Fruit fly (Drosophila melanogaster) whole organism, embryonic: ENCODE results near the gene iav.

ENCODE experiments used
- CG10209 ChIP-seq: fragments of 200-800 bp; sonication (Bioruptor generic); optimal IDR thresholded peaks from 3 replicates; lab custom pipeline; 2017; ENCODE audit warnings: missing biosample characterization, mild to moderate bottlenecking, missing genetic modification characterization, missing genetic modification reagents
- CG10543 ChIP-seq: fragments of 200-800 bp; sonication (Bioruptor generic); optimal IDR thresholded peaks from 3 replicates; lab custom pipeline; 2017; ENCODE audit warnings: missing biosample characterization, mild to moderate bottlenecking, missing genetic modification characterization, moderate library complexity
- CG12299 ChIP-seq: fragments of 200-800 bp; sonication (Bioruptor generic); optimal IDR thresholded peaks from 2 replicates; lab custom pipeline; 2018; ENCODE audit warnings: missing biosample characterization, mild to moderate bottlenecking, missing genetic modification characterization
- CG12391 ChIP-seq: fragments of 200-800 bp; sonication (Bioruptor generic); optimal IDR thresholded peaks from 3 replicates; lab custom pipeline; 2018; ENCODE audit warnings: missing biosample characterization, mild to moderate bottlenecking, missing genetic modification characterization, moderate library complexity
- CG13775 ChIP-seq: fragments of 200-800 bp; sonication (Bioruptor generic); optimal IDR thresholded peaks from 3 replicates; lab custom pipeline; 2017; ENCODE audit warnings: missing biosample characterization, mild to moderate bottlenecking, missing genetic modification characterization
- CG1602 ChIP-seq: fragments of 200-800 bp; sonication (Bioruptor generic); optimal IDR thresholded peaks from 3 replicates; lab custom pipeline; 2016; ENCODE audit warnings: missing biosample characterization, missing genetic modification characterization
- CG16813 ChIP-seq: fragments of 200-800 bp; sonication (Bioruptor generic); IDR thresholded peaks from 3 replicates; pipeline ENCODE4 v1.3.6; 2022; ENCODE audit warnings: missing biosample characterization, missing genetic modification characterization; ENCODE audit not compliant: partially characterized antibody
- CG16863 ChIP-seq: fragments of 200-800 bp; sonication (Bioruptor generic); optimal IDR thresholded peaks from 3 replicates; lab custom pipeline; 2016; ENCODE audit warnings: missing biosample characterization, missing genetic modification characterization
- CG17186 ChIP-seq: fragments of 200-800 bp; sonication (Bioruptor generic); optimal IDR thresholded peaks from 3 replicates; lab custom pipeline; 2017; ENCODE audit warnings: missing biosample characterization, missing genetic modification reagents, missing genetic modification characterization
- CG17612 ChIP-seq: fragments of 200-800 bp; sonication (Bioruptor generic); IDR thresholded peaks from 2 replicates; pipeline ENCODE4 v1.3.6; 2022; ENCODE audit warnings: missing biosample characterization, missing genetic modification characterization
- CG2199 ChIP-seq: fragments of 200-800 bp; sonication (Bioruptor generic); IDR thresholded peaks from 3 replicates; pipeline ENCODE4 v1.3.6; 2022; ENCODE audit warnings: missing biosample characterization, missing genetic modification characterization
- CG2889 ChIP-seq: fragments of 200-800 bp; sonication (Bioruptor generic); IDR thresholded peaks from 3 replicates; pipeline ENCODE4 v1.3.6; 2022; ENCODE audit warnings: missing biosample characterization, missing genetic modification characterization
- CG31224 ChIP-seq: fragments of 200-800 bp; sonication (Bioruptor generic); IDR thresholded peaks from 2 replicates; pipeline ENCODE4 v1.3.6; 2022; ENCODE audit warnings: missing biosample characterization, missing genetic modification characterization
- CG3726 ChIP-seq: fragments of 200-800 bp; sonication (Bioruptor generic); IDR thresholded peaks from 3 replicates; pipeline ENCODE4, ENCODE4 v1.3.6; 2022; ENCODE audit warnings: missing biosample characterization, missing genetic modification characterization
- CG3847 ChIP-seq: fragments of 200-800 bp; sonication (Bioruptor generic); IDR thresholded peaks from 2 replicates; pipeline ENCODE4 v1.3.6; 2022; ENCODE audit warnings: missing biosample characterization, missing genetic modification characterization
- CG4617 ChIP-seq: fragments of 200-800 bp; sonication (Bioruptor generic); optimal IDR thresholded peaks from 3 replicates; lab custom pipeline; 2016; ENCODE audit warnings: missing biosample characterization, missing genetic modification characterization, borderline replicate concordance
- CG5245 ChIP-seq: fragments of 200-800 bp; sonication (Bioruptor generic); optimal IDR thresholded peaks from 3 replicates; lab custom pipeline; 2016; ENCODE audit warnings: missing biosample characterization, missing genetic modification characterization
- CG6854 ChIP-seq: fragments of 200-800 bp; sonication (Bioruptor generic); optimal IDR thresholded peaks from 3 replicates; lab custom pipeline; 2017; ENCODE audit warnings: missing biosample characterization, mild to moderate bottlenecking, missing genetic modification characterization
- CG7271 ChIP-seq: fragments of 200-800 bp; sonication (Bioruptor generic); optimal IDR thresholded peaks from 2 replicates; lab custom pipeline; 2018; ENCODE audit warnings: missing biosample characterization, mild to moderate bottlenecking, missing genetic modification characterization, moderate library complexity
- CG9215 ChIP-seq: fragments of 200-800 bp; sonication (Bioruptor generic); IDR thresholded peaks from 2 replicates; pipeline ENCODE4 v1.3.6; 2022; ENCODE audit warnings: missing biosample characterization, missing genetic modification characterization
- CG9817 ChIP-seq: fragments of 200-800 bp; sonication (Bioruptor generic); optimal IDR thresholded peaks from 2 replicates; lab custom pipeline; 2018; ENCODE audit warnings: missing biosample characterization, mild to moderate bottlenecking, missing genetic modification characterization, moderate library complexity
- Camta ChIP-seq: fragments of 200-800 bp; sonication (Bioruptor generic); optimal IDR thresholded peaks from 2 replicates; lab custom pipeline; 2016; ENCODE audit warnings: missing biosample characterization, missing genetic modification characterization
- CkIIα-i1 ChIP-seq: fragments of 200-800 bp; sonication (Bioruptor generic); IDR thresholded peaks from 2 replicates; pipeline ENCODE4 v1.3.6; 2022; ENCODE audit warnings: missing biosample characterization, missing genetic modification characterization
- CrebB ChIP-seq: fragments of 200-800 bp; sonication (Bioruptor generic); optimal IDR thresholded peaks from 3 replicates; lab custom pipeline; 2018; ENCODE audit warnings: missing biosample characterization, mild to moderate bottlenecking, missing genetic modification characterization
- Deaf1 ChIP-seq: fragments of 200-800 bp; optimal IDR thresholded peaks from 3 replicates; lab custom pipeline; 2019; ENCODE audit warnings: missing biosample characterization, mild to moderate bottlenecking, missing genetic modification characterization, moderate library complexity
- Dll ChIP-seq: fragments of 200-800 bp; sonication (Bioruptor generic); IDR thresholded peaks from 4 replicates; pipeline ENCODE4 v1.3.6; 2022; ENCODE audit warnings: missing biosample characterization, missing genetic modification characterization; ENCODE audit not compliant: partially characterized antibody
- Ets65A ChIP-seq: fragments of 200-800 bp; sonication (Bioruptor generic); peaks from one replicate; lab custom pipeline; 2016; ENCODE audit warnings: missing biosample characterization, missing genetic modification characterization
- Hr51 ChIP-seq, 2 experiments: fragments of 200-800 bp; sonication (Bioruptor generic); optimal IDR thresholded peaks; 2 replicates in 1 of 2; 3 replicates in 1 of 2; lab custom pipeline; 2016 to 2018; ENCODE audit warnings: missing biosample characterization in 2 of 2, missing genetic modification characterization in 2 of 2, mild to moderate bottlenecking in 1 of 2, moderate library complexity in 1 of 2
- NFAT ChIP-seq: fragments of 200-800 bp; sonication (Bioruptor generic); IDR thresholded peaks from 2 replicates; pipeline ENCODE4 v1.3.6; 2022; ENCODE audit warnings: missing biosample characterization, missing genetic modification characterization
- Oaz ChIP-seq: fragments of 200-800 bp; sonication (Bioruptor generic); IDR thresholded peaks from 2 replicates; pipeline ENCODE4 v1.3.6; 2022; ENCODE audit warnings: missing biosample characterization, missing genetic modification characterization
- Vsx1 ChIP-seq: fragments of 200-800 bp; sonication (Bioruptor generic); optimal IDR thresholded peaks from 2 replicates; lab custom pipeline; 2017; ENCODE audit warnings: missing biosample characterization, mild to moderate bottlenecking, missing genetic modification characterization, missing genetic modification reagents
- ac ChIP-seq: fragments of 200-800 bp; sonication (Bioruptor generic); optimal IDR thresholded peaks from 3 replicates; lab custom pipeline; 2017; ENCODE audit warnings: missing biosample characterization, mild to moderate bottlenecking, missing genetic modification characterization
- cas ChIP-seq: fragments of 200-800 bp; sonication (Bioruptor generic); IDR thresholded peaks from 2 replicates; pipeline ENCODE4 v1.3.6; 2022; ENCODE audit warnings: missing biosample characterization, missing genetic modification characterization
- dati ChIP-seq: fragments of 200-800 bp; sonication (Bioruptor generic); IDR thresholded peaks from 2 replicates; pipeline ENCODE4 v1.3.6; 2022; ENCODE audit warnings: missing biosample characterization, missing genetic modification characterization
- dimm ChIP-seq: fragments of 200-800 bp; sonication (Bioruptor generic); IDR thresholded peaks from 2 replicates; pipeline ENCODE4 v1.3.6; 2022; ENCODE audit warnings: missing biosample characterization, missing genetic modification characterization
- dm ChIP-seq: fragments of 200-800 bp; sonication (Bioruptor generic); optimal IDR thresholded peaks from 3 replicates; lab custom pipeline; 2016; ENCODE audit warnings: missing biosample characterization, missing genetic modification characterization
- eve ChIP-seq, 2 experiments: fragments of >200 bp; optimal IDR thresholded peaks; 2 replicates each; lab custom pipeline; 2017; ENCODE audit warnings: missing biosample characterization in 2 of 2, missing genetic modification characterization in 2 of 2
- gcm2 ChIP-seq: fragments of 200-800 bp; sonication (Bioruptor generic); optimal IDR thresholded peaks from 2 replicates; lab custom pipeline; 2016; ENCODE audit warnings: missing biosample characterization, missing genetic modification characterization
- gfzf ChIP-seq: fragments of 200-800 bp; sonication (Bioruptor generic); optimal IDR thresholded peaks from 2 replicates; lab custom pipeline; 2016; ENCODE audit warnings: missing biosample characterization, mild to moderate bottlenecking, missing genetic modification characterization, moderate library complexity
- inv ChIP-seq: fragments of 200-800 bp; sonication (Bioruptor generic); IDR thresholded peaks from 2 replicates; pipeline ENCODE4 v1.3.6; 2022; ENCODE audit warnings: missing biosample characterization, missing genetic modification characterization; ENCODE audit not compliant: partially characterized antibody
- mirr ChIP-seq: fragments of 200-800 bp; sonication (Bioruptor generic); optimal IDR thresholded peaks from 3 replicates; lab custom pipeline; 2018; ENCODE audit warnings: missing biosample characterization, mild to moderate bottlenecking, missing genetic modification characterization
- ro ChIP-seq: fragments of 200-800 bp; sonication (Bioruptor generic); IDR thresholded peaks from 2 replicates; pipeline ENCODE4 v1.3.6; 2022; ENCODE audit warnings: missing biosample characterization, missing genetic modification characterization
- schlank ChIP-seq: fragments of 200-800 bp; sonication (Bioruptor generic); optimal IDR thresholded peaks from 2 replicates; lab custom pipeline; 2018; ENCODE audit warnings: missing biosample characterization, mild to moderate bottlenecking, missing genetic modification characterization
- sd ChIP-seq: fragments of 200-800 bp; sonication (Bioruptor generic); optimal IDR thresholded peaks from 3 replicates; lab custom pipeline; 2018; ENCODE audit warnings: missing biosample characterization, mild to moderate bottlenecking, missing genetic modification characterization, moderate library complexity
- sens ChIP-seq: fragments of 200-800 bp; sonication (Bioruptor generic); peaks from one replicate; lab custom pipeline; 2016; ENCODE audit warnings: missing biosample characterization, missing genetic modification characterization
- sima ChIP-seq: fragments of 200-800 bp; sonication (Bioruptor generic); optimal IDR thresholded peaks from 2 replicates; lab custom pipeline; 2016; ENCODE audit warnings: missing biosample characterization, missing genetic modification characterization
- slp2 ChIP-seq: fragments of 200-800 bp; sonication (Bioruptor generic); optimal IDR thresholded peaks from 2 replicates; lab custom pipeline; 2016; ENCODE audit warnings: missing biosample characterization, missing genetic modification characterization
- so ChIP-seq: fragments of 200-800 bp; sonication (Bioruptor generic); IDR thresholded peaks from 3 replicates; pipeline ENCODE4 v1.3.6; 2022; ENCODE audit warnings: missing biosample characterization, missing genetic modification characterization
- stwl ChIP-seq: fragments of 200-800 bp; sonication (Bioruptor generic); optimal IDR thresholded peaks from 3 replicates; lab custom pipeline; 2018; ENCODE audit warnings: missing biosample characterization, mild to moderate bottlenecking, missing genetic modification characterization, moderate library complexity
- sug ChIP-seq: fragments of 200-800 bp; optimal IDR thresholded peaks from 2 replicates; lab custom pipeline; 2019; ENCODE audit warnings: missing biosample characterization, mild to moderate bottlenecking, missing genetic modification characterization, moderate library complexity
- z ChIP-seq: fragments of 200-800 bp; sonication (Bioruptor generic); IDR thresholded peaks from 3 replicates; pipeline ENCODE4 v1.3.6; 2022; ENCODE audit warnings: missing biosample characterization, missing genetic modification characterization

Gene iav

DNA sequence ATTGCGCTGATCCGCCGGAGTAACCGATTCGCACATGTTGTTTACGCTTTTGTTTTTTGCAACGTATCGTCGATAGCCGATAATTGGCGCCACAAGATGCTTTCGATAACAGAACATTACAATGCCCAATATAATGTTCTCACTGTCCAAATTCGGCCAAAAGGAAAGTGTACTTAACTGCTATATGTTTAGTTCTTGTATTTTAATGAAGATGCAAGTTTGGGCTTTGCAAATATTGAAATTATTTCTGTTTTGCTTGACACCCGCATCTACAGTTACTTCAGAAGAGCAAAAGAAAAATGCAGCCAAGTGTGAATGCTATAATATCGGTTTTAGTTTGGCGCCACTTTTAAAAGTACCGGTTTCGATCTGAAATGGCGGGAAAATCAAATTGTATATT lies 38.8 kb downstream of the iav start (continued):
- TF ChIP-seq gfzf (GFP tag; lab: Kevin White, UChicago) (peak; percentile 38), CG9817 (peak; percentile 95), sug (tag; lab: Kevin White, UChicago) (peak; percentile 94), slp2 (GFP tag; lab: Kevin White, UChicago) (peak; percentile 92), Deaf1 (tag; lab: Kevin White, UChicago) (peak; percentile 68), CG3847 (GFP tag; lab: Robert Waterston, UW) (peak; percentile 87), CG2199 (GFP tag; lab: Robert Waterston, UW) (no peak), cas (GFP tag; lab: Robert Waterston, UW) (peak; percentile 36), dati (GFP tag; lab: Robert Waterston, UW) (0 out of 2 replicates have a peak, but pooled peaks have one; percentile 37), schlank (tag; lab: Kevin White, UChicago) (peak; percentile 86), CkIIα-i1 (GFP tag; lab: Robert Waterston, UW) (no peak), CG6854 (GFP tag; lab: Kevin White, UChicago) (peak; percentile 77), ac (peak; percentile 19), eve (GFP tag; optimal IDR thresholded peaks at IDR 0.05; lab: Kevin White, UChicago) (no peak), CG17612 (GFP tag; lab: Robert Waterston, UW) (peak; percentile 56; the same call in 1 of the 2 replicates), CG16863 (peak; percentile 87), CG12299 (peak; percentile 86), CG5245 (GFP tag; lab: Kevin White, UChicago) (peak; percentile 89), CrebB (tag; lab: Kevin White, UChicago) (peak; percentile 86), stwl (tag; lab: Kevin White, UChicago) (peak; percentile 57), CG10543 (GFP tag; lab: Kevin White, UChicago) (peak; percentile 87), CG17186 (GFP tag; lab: Kevin White, UChicago) (peak; percentile 89), CG3726 (GFP tag; lab: Robert Waterston, UW) (peak; percentile 80), inv (GFP tag; lab: Robert Waterston, UW) (no peak), CG10209 (GFP tag; lab: Kevin White, UChicago) (peak; percentile 92), CG9215 (GFP tag; lab: Robert Waterston, UW) (peak; percentile 80), Vsx1 (GFP tag; lab: Kevin White, UChicago) (peak; percentile 54), dm (GFP tag; lab: Kevin White, UChicago) (peak; percentile 86), dimm (peak; percentile 66), gcm2 (GFP tag; lab: Kevin White, UChicago) (peak; percentile 72), CG12391 (tag; lab: Kevin White, UChicago) (peak; percentile 92), z (GFP tag; lab: Robert Waterston, UW) (no peak), CG2889 (GFP tag; lab: Robert Waterston, UW) (peak; percentile 81), Ets65A (GFP tag; lab: Kevin White, UChicago) (peak; percentile 99), Dll (GFP tag; lab: Robert Waterston, UW) (peak; percentile 67; the same call in 3 of the 4 replicates), so (GFP tag; lab: Robert Waterston, UW) (peak; percentile 79), sd (tag; lab: Kevin White, UChicago) (peak; percentile 78), Oaz (GFP tag; lab: Robert Waterston, UW) (peak; percentile 79), ro (GFP tag; lab: Robert Waterston, UW) (peak; percentile 61; the same call in 1 of the 2 replicates), Hr51 (GFP tag; optimal IDR thresholded peaks at IDR 0.05; lab: Kevin White, UChicago) (peak; percentile 85 to 92), CG7271 (tag; lab: Kevin White, UChicago) (peak; percentile 42), CG16813 (GFP tag; lab: Robert Waterston, UW) (no peak), Camta (GFP tag; lab: Kevin White, UChicago) (peak; percentile 91), mirr (peak; percentile 93), CG1602 (GFP tag; lab: Kevin White, UChicago) (peak; percentile 85), sens (GFP tag; lab: Kevin White, UChicago) (peak; percentile 98), sima (peak; percentile 82), NFAT (GFP tag; lab: Robert Waterston, UW) (peak; percentile 77), CG4617 (GFP tag; lab: Kevin White, UChicago) (peak; percentile 76), CG13775 (GFP tag; lab: Kevin White, UChicago) (peak; percentile 86), CG31224 (GFP tag; lab: Robert Waterston, UW) (peak; percentile 79)
